Worm (Caenorhabditis elegans): Measurements from ENCODE around the gene pud-3.
"Not testable (repeated sequence)": the region's sequence is repeated elsewhere in the genome, so short reads cannot be mapped to it uniquely, and the experiment has no call there.

pud-3 gene

ce11 chrV:2325052-2325451, at the start of gene pud-3:
Gene pud-3, minus strand, starts transcription at chrV:2325152.
- TF ChIP-seq dao-5 (tag; optimal IDR thresholded peaks at IDR 0.05): no peak
- TF ChIP-seq W03F9.2 (tag; optimal IDR thresholded peaks at IDR 0.05): no peak
- no peak for TF ChIP-seq him-1 (tag; optimal IDR thresholded peaks at IDR 0.05)

ce11 chrV:2343572-2343971, 18.6 kb upstream of the pud-3 start:
- TF ChIP-seq him-1 (tag; optimal IDR thresholded peaks at IDR 0.05): no peak
- TF ChIP-seq W03F9.2 (tag; optimal IDR thresholded peaks at IDR 0.05): no peak
- no peak for TF ChIP-seq dao-5 (tag; optimal IDR thresholded peaks at IDR 0.05)

- TF ChIP-seq him-1 (tag; optimal IDR thresholded peaks at IDR 0.05) (no peak), dao-5 (tag; optimal IDR thresholded peaks at IDR 0.05) (no peak), W03F9.2 (tag; optimal IDR thresholded peaks at IDR 0.05) (no peak)
These were observed 17.1 kb upstream of the pud-3 start for ce11 chrV:2342083-2342482.

- no peak for TF ChIP-seq dao-5 (tag; optimal IDR thresholded peaks at IDR 0.05)
- no peak for TF ChIP-seq W03F9.2 (tag; optimal IDR thresholded peaks at IDR 0.05)
- no peak for TF ChIP-seq him-1 (tag; optimal IDR thresholded peaks at IDR 0.05)
These were observed 16.3 kb upstream of the pud-3 start, which contains the start of gene irld-30 for ce11 chrV:2341285-2341684. Gene irld-30, minus strand, starts transcription at chrV:2341385.

- no peak for TF ChIP-seq him-1 (tag; optimal IDR thresholded peaks at IDR 0.05)
- no peak for TF ChIP-seq dao-5 (tag; optimal IDR thresholded peaks at IDR 0.05)
- TF ChIP-seq W03F9.2 (tag; optimal IDR thresholded peaks at IDR 0.05): no peak
These were observed 13.6 kb upstream of the pud-3 start, which contains the start of gene irld-29 for ce11 chrV:2338538-2338937. Gene irld-29, minus strand, starts transcription at chrV:2338638.

- TF ChIP-seq W03F9.2 (tag; optimal IDR thresholded peaks at IDR 0.05) (no peak), him-1 (tag; optimal IDR thresholded peaks at IDR 0.05) (no peak), dao-5 (tag; optimal IDR thresholded peaks at IDR 0.05) (no peak)
These were observed 11.2 kb upstream of the pud-3 start, which contains the start of gene irld-28 for ce11 chrV:2336151-2336550. Gene irld-28, minus strand, starts transcription at chrV:2336251.

- TF ChIP-seq W03F9.2, him-1, dao-5 (tag; optimal IDR thresholded peaks at IDR 0.05): not testable (repeated sequence)
These were observed 6.7 kb upstream of the pud-3 start, which contains the start of gene irld-32 for ce11 chrV:2331616-2332015. Gene irld-32, plus strand, starts transcription at chrV:2331916.

- not testable (repeated sequence) for TF ChIP-seq dao-5, W03F9.2, him-1 (tag; optimal IDR thresholded peaks at IDR 0.05)
These were observed 5.2 kb upstream of the pud-3 start, which contains the start of gene pud-1.1 for ce11 chrV:2330129-2330528. Gene pud-1.1, plus strand, starts transcription at chrV:2330429.

- TF ChIP-seq him-1 (tag; optimal IDR thresholded peaks at IDR 0.05) (no peak), dao-5 (tag; optimal IDR thresholded peaks at IDR 0.05) (no peak), W03F9.2 (tag; optimal IDR thresholded peaks at IDR 0.05) (no peak)
These were observed 2.2 kb upstream of the pud-3 start for ce11 chrV:2327124-2327523.

ce11 chrV:2326378-2326777, 1.4 kb upstream of the pud-3 start, which contains the start of gene pud-4:
Gene pud-4, plus strand, starts transcription at chrV:2326678.
- TF ChIP-seq him-1 (tag; optimal IDR thresholded peaks at IDR 0.05): no peak
- TF ChIP-seq dao-5 (tag; optimal IDR thresholded peaks at IDR 0.05): no peak
- TF ChIP-seq W03F9.2 (tag; optimal IDR thresholded peaks at IDR 0.05): no peak

- no peak for TF ChIP-seq dao-5 (tag; optimal IDR thresholded peaks at IDR 0.05)
- TF ChIP-seq W03F9.2 (tag; optimal IDR thresholded peaks at IDR 0.05): no peak
- no peak for TF ChIP-seq him-1 (tag; optimal IDR thresholded peaks at IDR 0.05)
These were observed 692 bp downstream of the pud-3 start for ce11 chrV:2324260-2324659.

ce11 chrV:2322466-2322865, 2.5 kb downstream of the pud-3 start, which contains the start of gene pud-1.2:
Gene pud-1.2, minus strand, starts transcription at chrV:2322566.
- TF ChIP-seq him-1, dao-5, W03F9.2 (tag; optimal IDR thresholded peaks at IDR 0.05): not testable (repeated sequence)

- TF ChIP-seq dao-5, W03F9.2, him-1 (tag; optimal IDR thresholded peaks at IDR 0.05): not testable (repeated sequence)
These were observed 4.0 kb downstream of the pud-3 start, which contains the start of gene Y19D10B.6 for ce11 chrV:2321001-2321400. Gene Y19D10B.6, minus strand, starts transcription at chrV:2321101.

- TF ChIP-seq him-1 (tag; optimal IDR thresholded peaks at IDR 0.05) (no peak), W03F9.2 (tag; optimal IDR thresholded peaks at IDR 0.05) (no peak), dao-5 (tag; optimal IDR thresholded peaks at IDR 0.05) (no peak)
These were observed 16.7 kb downstream of the pud-3 start for ce11 chrV:2308246-2308645.

- TF ChIP-seq dao-5 (tag; optimal IDR thresholded peaks at IDR 0.05) (no peak), W03F9.2 (tag; optimal IDR thresholded peaks at IDR 0.05) (no peak), him-1 (tag; optimal IDR thresholded peaks at IDR 0.05) (no peak)
These were observed 18.6 kb downstream of the pud-3 start for ce11 chrV:2306383-2306782.
